Worm (Caenorhabditis elegans): ENCODE measurements around the gene zig-6.

DNA sequence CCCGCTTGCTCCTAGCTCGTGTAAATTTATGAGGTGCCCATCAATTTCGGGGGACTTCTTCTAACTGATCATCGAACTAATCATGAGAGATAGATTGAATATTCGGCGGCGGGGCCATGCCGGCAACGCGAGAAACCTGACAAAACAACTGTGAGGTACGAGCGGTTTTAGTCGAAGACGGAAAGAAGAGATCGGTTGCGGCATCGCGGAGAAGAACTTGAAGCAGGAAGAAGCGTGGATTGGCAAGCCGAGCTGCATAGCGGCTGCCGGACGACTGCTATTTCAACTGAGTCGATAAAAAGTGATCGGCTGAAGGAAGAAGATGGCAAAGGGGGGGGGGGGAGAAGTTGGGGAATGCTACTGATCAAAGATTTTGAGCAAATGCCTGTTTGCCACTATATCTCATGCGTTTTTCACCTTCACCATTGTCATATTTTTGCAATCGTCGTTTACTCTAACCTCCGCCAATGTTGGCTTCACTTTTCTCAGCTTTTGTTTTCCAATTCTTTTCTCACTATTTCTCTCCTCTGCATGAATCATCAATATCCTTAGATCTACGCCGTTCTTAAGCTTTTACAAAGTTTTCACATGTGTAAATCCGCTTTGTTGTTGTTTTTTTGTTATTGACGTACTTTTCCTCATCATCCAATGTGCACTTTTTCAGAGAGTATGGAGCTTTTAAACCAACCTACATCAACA is 6.7 kb upstream of the zig-6 start, which contains the start of gene pqn-62:
- TF ChIP-seq mdl-1 (tag; optimal IDR thresholded peaks at IDR 0.05) (no peak), ztf-11 (tag; optimal IDR thresholded peaks at IDR 0.05) (no peak)
